Worm (Caenorhabditis elegans): ENCODE data around the gene nhr-95.

Gene nhr-95

ce11 chrV:19051425-19051824, 31.0 kb downstream of the nhr-95 start:
- peak; percentile 58 for TF ChIP-seq crh-2 (tag; optimal IDR thresholded peaks at IDR 0.05)
- TF ChIP-seq nhr-25 (tag; optimal IDR thresholded peaks at IDR 0.05) = no peak
- TF ChIP-seq nhr-12 (tag; optimal IDR thresholded peaks at IDR 0.05) = no peak
- TF ChIP-seq blmp-1 (tag; optimal IDR thresholded peaks at IDR 0.05; ENCODE audit: insufficient read depth) = peak; percentile 16
- peak; percentile 39 for TF ChIP-seq fos-1 (tag; optimal IDR thresholded peaks at IDR 0.05)
- peak; percentile 16 for TF ChIP-seq F13H6.1 (tag; optimal IDR thresholded peaks at IDR 0.05)
- TF ChIP-seq nhr-23 (tag; optimal IDR thresholded peaks at IDR 0.05) = no peak
- peak; percentile 36 for TF ChIP-seq sma-9 (GFP tag; optimal IDR thresholded peaks at IDR 0.05)
- TF ChIP-seq sma-9 (tag; optimal IDR thresholded peaks at IDR 0.05) = no peak

ce11 chrV:19050888-19051287, 31.6 kb downstream of the nhr-95 start:
- no peak for TF ChIP-seq dmd-4 (tag; optimal IDR thresholded peaks at IDR 0.05)
- TF ChIP-seq sma-3 (GFP tag; optimal IDR thresholded peaks at IDR 0.05) = no peak
- TF ChIP-seq aly-2 (tag; optimal IDR thresholded peaks at IDR 0.05) = no peak
- no peak for TF ChIP-seq nhr-77 (tag; optimal IDR thresholded peaks at IDR 0.05)
- TF ChIP-seq nhr-11 (tag; optimal IDR thresholded peaks at IDR 0.05) = no peak
- no peak for TF ChIP-seq mbf-1 (tag; optimal IDR thresholded peaks at IDR 0.05)
- TF ChIP-seq skn-1 (tag; optimal IDR thresholded peaks at IDR 0.05) = no peak
- TF ChIP-seq elt-1 (tag; optimal IDR thresholded peaks at IDR 0.05) = no peak
- TF ChIP-seq sma-9 (GFP tag; optimal IDR thresholded peaks at IDR 0.05) = no peak
- TF ChIP-seq sma-9 (tag; optimal IDR thresholded peaks at IDR 0.05) = no peak
- no peak for TF ChIP-seq sem-4 (tag; optimal IDR thresholded peaks at IDR 0.05)
- no peak for TF ChIP-seq R02D3.7 (tag; optimal IDR thresholded peaks at IDR 0.05)
- no peak for TF ChIP-seq lin-13 (GFP tag; optimal IDR thresholded peaks at IDR 0.05)
- no peak for TF ChIP-seq blmp-1 (tag; optimal IDR thresholded peaks at IDR 0.05; ENCODE audit: insufficient read depth)
- no peak for TF ChIP-seq lin-39 (tag; optimal IDR thresholded peaks at IDR 0.05)
- no peak for TF ChIP-seq unc-39 (tag; optimal IDR thresholded peaks at IDR 0.05)
- no peak for TF ChIP-seq snpc-4 (tag; optimal IDR thresholded peaks at IDR 0.05)

- TF ChIP-seq unc-62 (GFP tag; optimal IDR thresholded peaks at IDR 0.05) (no peak), gmeb-1 (tag; optimal IDR thresholded peaks at IDR 0.05) (peak; percentile 24), Y55F3AM.14 (GFP tag; optimal IDR thresholded peaks at IDR 0.05) (peak; percentile 9), ztf-4 (tag; optimal IDR thresholded peaks at IDR 0.05) (no peak), snpc-4 (tag; optimal IDR thresholded peaks at IDR 0.05) (no peak), zag-1 (tag; optimal IDR thresholded peaks at IDR 0.05) (no peak), ZK546.5 (tag; optimal IDR thresholded peaks at IDR 0.05) (no peak), fos-1 (tag; optimal IDR thresholded peaks at IDR 0.05) (no peak), mab-5 (tag; optimal IDR thresholded peaks at IDR 0.05) (no peak), nhr-12 (tag; optimal IDR thresholded peaks at IDR 0.05) (no peak), lin-13 (GFP tag; optimal IDR thresholded peaks at IDR 0.05) (no peak), sma-3 (GFP tag; optimal IDR thresholded peaks at IDR 0.05) (no peak), aly-2 (tag; optimal IDR thresholded peaks at IDR 0.05) (no peak), nhr-129 (tag; optimal IDR thresholded peaks at IDR 0.05) (peak; percentile 10), ceh-82 (tag; optimal IDR thresholded peaks at IDR 0.05) (no peak)
Observed at ce11 chrV:19050438-19050837, 32.0 kb downstream of the nhr-95 start, which contains the start of gene asp-1. asp-1 (minus strand) TSS chrV:19050752.

- no peak for TF ChIP-seq alr-1 (tag; optimal IDR thresholded peaks at IDR 0.05)
- TF ChIP-seq ama-1 (optimal IDR thresholded peaks at IDR 0.05) = peak; percentile 4
- no peak for TF ChIP-seq nhr-11 (tag; optimal IDR thresholded peaks at IDR 0.05)
- TF ChIP-seq gmeb-1 (tag; optimal IDR thresholded peaks at IDR 0.05) = peak; percentile 48
- no peak for TF ChIP-seq blmp-1 (tag; optimal IDR thresholded peaks at IDR 0.05; ENCODE audit: insufficient read depth)
- no peak for TF ChIP-seq sma-9 (GFP tag; optimal IDR thresholded peaks at IDR 0.05)
- no peak for TF ChIP-seq sma-9 (tag; optimal IDR thresholded peaks at IDR 0.05)
- TF ChIP-seq nhr-129 (tag; optimal IDR thresholded peaks at IDR 0.05) = peak; percentile 25
- TF ChIP-seq elt-1 (tag; optimal IDR thresholded peaks at IDR 0.05) = no peak
- TF ChIP-seq Y55F3AM.14 (GFP tag; optimal IDR thresholded peaks at IDR 0.05) = no peak
- no peak for TF ChIP-seq zag-1 (tag; optimal IDR thresholded peaks at IDR 0.05)
- no peak for TF ChIP-seq nhr-23 (tag; optimal IDR thresholded peaks at IDR 0.05)
- peak; percentile 16 for TF ChIP-seq crh-2 (tag; optimal IDR thresholded peaks at IDR 0.05)
- no peak for TF ChIP-seq nhr-237 (tag; optimal IDR thresholded peaks at IDR 0.05)
Observed at ce11 chrV:19049140-19050092, 33.0 kb downstream of the nhr-95 start.

Data from whole organism, L2 larva.